Fruit fly (Drosophila melanogaster): Measurements from ENCODE around the gene CG11425.

The CG11425 gene

DNA sequence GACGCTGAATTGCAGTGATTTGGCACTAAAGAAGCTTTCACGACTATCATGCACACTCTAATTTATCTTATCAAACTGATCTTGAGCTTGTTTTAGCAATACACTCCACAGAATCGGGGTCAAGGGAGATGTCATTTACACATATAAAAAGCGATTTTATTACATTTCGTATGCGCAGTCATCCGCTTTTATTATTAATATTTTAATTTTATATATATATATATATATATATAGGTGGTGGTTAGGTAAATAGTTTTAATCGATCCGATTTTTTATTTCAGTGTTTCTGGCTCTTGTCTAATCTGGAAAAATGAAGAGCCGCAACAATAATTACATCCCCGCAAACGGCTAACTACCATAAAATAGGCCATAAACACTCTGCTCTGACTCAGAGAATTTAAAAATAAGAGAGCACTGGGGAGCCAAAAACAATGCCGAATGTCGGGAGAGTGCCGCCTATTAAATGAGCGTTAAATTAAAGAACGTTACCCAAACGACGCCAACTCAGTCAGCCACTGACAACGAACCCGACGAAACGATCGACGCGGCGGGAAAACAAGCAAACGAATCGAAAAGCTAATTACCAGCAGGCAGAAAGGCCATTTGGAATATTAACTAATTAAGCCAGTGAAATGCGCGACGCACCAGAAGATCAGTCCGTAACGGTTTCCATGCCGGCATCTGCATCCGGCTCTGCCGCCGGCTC lies 2.9 kb upstream of the CG11425 start (continued):
- TF ChIP-seq Dip2 (GFP tag; IDR thresholded peaks at IDR 0.05) (no peak), CG6254 (GFP tag; optimal IDR thresholded peaks at IDR 0.05) (no peak), Six4 (GFP tag; optimal IDR thresholded peaks at IDR 0.05) (no peak), hbn (GFP tag; IDR thresholded peaks at IDR 0.05; ENCODE audit: partially characterized antibody) (no peak), ttk (GFP tag; IDR thresholded peaks at IDR 0.05) (peak; percentile 16; the same call in 1 of the 2 replicates), ewg (GFP tag; optimal IDR thresholded peaks at IDR 0.05) (no peak), HLH54F (GFP tag; optimal IDR thresholded peaks at IDR 0.05) (no peak), her (GFP tag; optimal IDR thresholded peaks at IDR 0.05) (no peak), CG34224 (GFP tag; IDR thresholded peaks at IDR 0.05; ENCODE audit: partially characterized antibody) (no peak), kni (GFP tag; optimal IDR thresholded peaks at IDR 0.05) (no peak), E2f2 (GFP tag; IDR thresholded peaks at IDR 0.05) (peak; percentile 30; the same call in 1 of the 2 replicates), Ssrp (tag; optimal IDR thresholded peaks at IDR 0.05) (peak; percentile 17), PHDP (tag; optimal IDR thresholded peaks at IDR 0.05) (peak; percentile 77), CG15479 (GFP tag; optimal IDR thresholded peaks at IDR 0.05) (no peak), H15 (GFP tag; IDR thresholded peaks at IDR 0.05) (no peak), CG13424 (tag; optimal IDR thresholded peaks at IDR 0.05) (peak; percentile 69), Fer1 (GFP tag; optimal IDR thresholded peaks at IDR 0.05) (no peak), tin (GFP tag; optimal IDR thresholded peaks at IDR 0.05) (no peak), Ets65A (GFP tag) (peak; percentile 46), CG3726 (GFP tag; IDR thresholded peaks at IDR 0.05) (no peak), CG9609 (GFP tag; optimal IDR thresholded peaks at IDR 0.05) (no peak), CG7372 (GFP tag; IDR thresholded peaks at IDR 0.05) (peak; percentile 33; the same call in 1 of the 2 replicates), gem (tag; optimal IDR thresholded peaks at IDR 0.05) (peak; percentile 82), eve (GFP tag; optimal IDR thresholded peaks at IDR 0.05) (no peak), CG32772 (GFP tag; IDR thresholded peaks at IDR 0.05) (no peak), Hr3 (GFP tag; optimal IDR thresholded peaks at IDR 0.05) (peak; percentile 56), CG17385 (GFP tag; optimal IDR thresholded peaks at IDR 0.05) (peak; percentile 52), Rx (GFP tag; IDR thresholded peaks at IDR 0.05) (no peak), nau (GFP tag; optimal IDR thresholded peaks at IDR 0.05) (no peak), gt (GFP tag; IDR thresholded peaks at IDR 0.05) (no peak), Nf-YA (GFP tag; IDR thresholded peaks at IDR 0.05) (no peak), lab (GFP tag; optimal IDR thresholded peaks at IDR 0.05) (peak; percentile 84), Stat92E (GFP tag; optimal IDR thresholded peaks at IDR 0.05) (no peak), emc (GFP tag; optimal IDR thresholded peaks at IDR 0.05) (no peak), CG3065 (GFP tag; optimal IDR thresholded peaks at IDR 0.05) (no peak), rib (GFP tag; IDR thresholded peaks at IDR 0.05) (peak; percentile 41; the same call in 1 of the 2 replicates), twi (tag; optimal IDR thresholded peaks at IDR 0.05) (no peak), CG9932 (GFP tag; IDR thresholded peaks at IDR 0.05) (peak; percentile 71), dysf (GFP tag; IDR thresholded peaks at IDR 0.05) (peak; percentile 59; the same call in 2 of the 3 replicates), CG5953 (GFP tag; IDR thresholded peaks at IDR 0.05) (no peak), CG10321 (GFP tag; IDR thresholded peaks at IDR 0.05) (no peak), CG8944 (GFP tag; optimal IDR thresholded peaks at IDR 0.05) (no peak), CG1602 (GFP tag; optimal IDR thresholded peaks at IDR 0.05) (no peak), fd3F (GFP tag; optimal IDR thresholded peaks at IDR 0.05) (peak; percentile 51), Adf1 (GFP tag; IDR thresholded peaks at IDR 0.05) (no peak), gce (GFP tag; IDR thresholded peaks at IDR 0.05) (no peak), CG12769 (tag; optimal IDR thresholded peaks at IDR 0.05) (no peak), Dbx (GFP tag; IDR thresholded peaks at IDR 0.05) (peak; percentile 31; the same call in 1 of the 3 replicates), unpg (GFP tag; optimal IDR thresholded peaks at IDR 0.05) (peak; percentile 75), Ada2b (GFP tag; IDR thresholded peaks at IDR 0.05) (peak; percentile 56; the same call in 1 of the 2 replicates)
